Fruit fly (Drosophila melanogaster) whole organism, prepupa: Measurements from ENCODE around the gene Socs36E.
A peak's percentile ranks its signal among the peaks of the same experiment; 100 is the strongest.

Experiments
- Blimp-1 ChIP-seq: fragments of 200-800 bp; sonication (Bioruptor generic); optimal IDR thresholded peaks from 3 replicates; lab custom pipeline; 2017; ENCODE audit warnings: missing biosample characterization, missing genetic modification characterization, mild to moderate bottlenecking, moderate library complexity, missing genetic modification reagents
- CG11294 ChIP-seq: fragments of 200-800 bp; sonication (Bioruptor generic); IDR thresholded peaks from 2 replicates; pipeline ENCODE4 v1.3.6; 2022; ENCODE audit warnings: missing biosample characterization, missing genetic modification characterization
- CG7368 ChIP-seq: fragments of 200-800 bp; sonication (Bioruptor generic); optimal IDR thresholded peaks from 3 replicates; lab custom pipeline; 2016; ENCODE audit warnings: missing biosample characterization, missing genetic modification characterization
- CG8119 ChIP-seq: fragments of 200-800 bp; sonication (Bioruptor generic); IDR thresholded peaks from 3 replicates; pipeline ENCODE4 v1.3.6; 2022; ENCODE audit warnings: missing biosample characterization, missing genetic modification characterization
- CG8632 ChIP-seq: fragments of 200-800 bp; sonication (Bioruptor generic); optimal IDR thresholded peaks from 3 replicates; lab custom pipeline; 2016; ENCODE audit warnings: missing biosample characterization, missing genetic modification characterization
- Ets21C ChIP-seq: fragments of 200-800 bp; sonication (Bioruptor generic); optimal IDR thresholded peaks from 3 replicates; lab custom pipeline; 2016; ENCODE audit warnings: missing biosample characterization, missing genetic modification characterization
- Lpt ChIP-seq: fragments of 200-800 bp; sonication (Bioruptor generic); optimal IDR thresholded peaks from 3 replicates; lab custom pipeline; 2016; ENCODE audit warnings: missing biosample characterization, missing genetic modification characterization
- Met ChIP-seq: fragments of 200-800 bp; sonication (Bioruptor generic); optimal IDR thresholded peaks from 3 replicates; lab custom pipeline; 2016; ENCODE audit warnings: missing biosample characterization, missing genetic modification characterization
- OdsH ChIP-seq: fragments of 200-800 bp; sonication (Bioruptor generic); optimal IDR thresholded peaks from 3 replicates; lab custom pipeline; 2016; ENCODE audit warnings: missing biosample characterization, missing genetic modification characterization
- net ChIP-seq: fragments of 200-800 bp; sonication (Bioruptor generic); optimal IDR thresholded peaks from 3 replicates; lab custom pipeline; 2016; ENCODE audit warnings: missing biosample characterization, missing genetic modification characterization
- salr ChIP-seq, 2 experiments: fragments of 200-800 bp; sonication (Bioruptor generic); optimal IDR thresholded peaks; 3 replicates each; lab custom pipeline; 2016 to 2018; ENCODE audit warnings: missing biosample characterization in 2 of 2, missing genetic modification characterization in 2 of 2, mild to moderate bottlenecking in 1 of 2
- spab ChIP-seq: fragments of 200-800 bp; sonication (Bioruptor generic); optimal IDR thresholded peaks from 2 replicates; lab custom pipeline; 2017; ENCODE audit warnings: missing biosample characterization, mild to moderate bottlenecking, missing genetic modification characterization, missing genetic modification reagents

DNA sequence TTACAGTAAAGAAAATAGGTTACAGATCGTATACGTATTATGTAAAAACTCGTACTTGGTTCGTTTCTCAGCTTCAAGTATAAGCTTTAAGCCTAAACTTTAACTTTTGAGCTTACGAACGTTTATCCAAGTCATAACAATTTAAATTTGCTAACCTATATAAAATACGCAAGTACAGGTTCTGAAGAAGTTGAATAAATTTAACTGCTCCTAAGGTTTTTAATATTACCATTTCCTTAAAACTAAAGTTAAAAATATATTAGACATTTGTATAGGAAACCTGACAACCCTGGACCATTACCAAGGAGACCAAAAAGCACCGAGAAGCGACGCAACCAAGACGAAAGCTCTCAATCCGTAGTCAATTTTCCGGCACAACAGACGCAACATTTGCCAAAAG, 32.6 kb downstream of the Socs36E start, which contains the start of gene CG5758:
- peak; percentile 49 for TF ChIP-seq Met (GFP tag; lab: Kevin White, UChicago)
- no peak for TF ChIP-seq Lpt (GFP tag; lab: Kevin White, UChicago)
- no peak for TF ChIP-seq salr (GFP tag; optimal IDR thresholded peaks at IDR 0.05; lab: Kevin White, UChicago)
- no peak for TF ChIP-seq CG11294 (GFP tag; lab: Robert Waterston, UW)
- no peak for TF ChIP-seq spab (GFP tag; lab: Kevin White, UChicago)
- TF ChIP-seq Blimp-1 (GFP tag; lab: Kevin White, UChicago): no peak
- TF ChIP-seq CG8119 (GFP tag; lab: Robert Waterston, UW): peak; percentile 16; the same call in 1 of the 3 replicates
- TF ChIP-seq CG7368 (GFP tag; lab: Kevin White, UChicago): no peak
- TF ChIP-seq CG8632 (GFP tag; lab: Kevin White, UChicago): no peak
- TF ChIP-seq OdsH (GFP tag; lab: Kevin White, UChicago): peak; percentile 26
- TF ChIP-seq net (GFP tag; lab: Kevin White, UChicago): peak; percentile 30
- TF ChIP-seq Ets21C (GFP tag; lab: Kevin White, UChicago): no peak
